Fruit fly (Drosophila melanogaster) whole organism, embryonic: Measurements from ENCODE around the gene SMC1.

Experiments used
- Bteb2 ChIP-seq: fragments of 200-800 bp; sonication (Bioruptor generic); optimal IDR thresholded peaks from 2 replicates; lab custom pipeline; 2016; ENCODE audit warnings: missing biosample characterization, missing genetic modification characterization
- CG10209 ChIP-seq: fragments of 200-800 bp; sonication (Bioruptor generic); optimal IDR thresholded peaks from 3 replicates; lab custom pipeline; 2017; ENCODE audit warnings: missing biosample characterization, mild to moderate bottlenecking, missing genetic modification characterization, missing genetic modification reagents
- CG12104 ChIP-seq: fragments of 200-800 bp; sonication (Bioruptor generic); optimal IDR thresholded peaks from 3 replicates; lab custom pipeline; 2016; ENCODE audit warnings: missing biosample characterization, missing genetic modification characterization
- CG12219 ChIP-seq: fragments of 200-800 bp; sonication (Bioruptor generic); optimal IDR thresholded peaks from 3 replicates; lab custom pipeline; 2018; ENCODE audit warnings: missing biosample characterization, mild to moderate bottlenecking, missing genetic modification characterization
- CG12659 ChIP-seq: fragments of 200-800 bp; sonication (Bioruptor generic); optimal IDR thresholded peaks from 3 replicates; lab custom pipeline; 2017; ENCODE audit warnings: mild to moderate bottlenecking, missing biosample characterization, missing genetic modification reagents, missing genetic modification characterization
- CG15269 ChIP-seq: fragments of 200-800 bp; sonication (Bioruptor generic); optimal IDR thresholded peaks from 2 replicates; lab custom pipeline; 2018; ENCODE audit warnings: missing biosample characterization, mild to moderate bottlenecking, missing genetic modification characterization, moderate library complexity
- CG1647 ChIP-seq: fragments of 200-800 bp; sonication (Bioruptor generic); optimal IDR thresholded peaks from 3 replicates; lab custom pipeline; 2016; ENCODE audit warnings: missing biosample characterization, missing genetic modification characterization
- CG17359 ChIP-seq: fragments of 200-800 bp; sonication (Bioruptor generic); optimal IDR thresholded peaks from 3 replicates; lab custom pipeline; 2018; ENCODE audit warnings: missing biosample characterization, mild to moderate bottlenecking, missing genetic modification characterization, moderate library complexity
- CG2116 ChIP-seq: fragments of 200-800 bp; sonication (Bioruptor generic); optimal IDR thresholded peaks from 3 replicates; lab custom pipeline; 2018; ENCODE audit warnings: missing biosample characterization, mild to moderate bottlenecking, missing genetic modification characterization
- CG3995 ChIP-seq: fragments of 200-800 bp; sonication (Bioruptor generic); optimal IDR thresholded peaks from 3 replicates; lab custom pipeline; 2016; ENCODE audit warnings: missing biosample characterization, missing genetic modification characterization
- CG4282 ChIP-seq: fragments of 200-800 bp; sonication (Bioruptor generic); optimal IDR thresholded peaks from 2 replicates; lab custom pipeline; 2016; ENCODE audit warnings: missing biosample characterization, missing genetic modification characterization
- CG4617 ChIP-seq: fragments of 200-800 bp; sonication (Bioruptor generic); optimal IDR thresholded peaks from 3 replicates; lab custom pipeline; 2016; ENCODE audit warnings: missing biosample characterization, missing genetic modification characterization, borderline replicate concordance
- CG4820 ChIP-seq: fragments of 200-800 bp; sonication (Bioruptor generic); optimal IDR thresholded peaks from 3 replicates; lab custom pipeline; 2016; ENCODE audit warnings: missing biosample characterization, missing genetic modification characterization
- CG4854 ChIP-seq: fragments of 200-800 bp; sonication (Bioruptor generic); optimal IDR thresholded peaks from 2 replicates; lab custom pipeline; 2016; ENCODE audit warnings: missing biosample characterization, missing genetic modification characterization, inconsistent platforms
- CG5180 ChIP-seq: fragments of 200-800 bp; sonication (Bioruptor generic); optimal IDR thresholded peaks from 3 replicates; lab custom pipeline; 2017; ENCODE audit warnings: missing biosample characterization, missing genetic modification characterization, mild to moderate bottlenecking, moderate library complexity, missing genetic modification reagents
- CG9797 ChIP-seq: fragments of 200-800 bp; sonication (Bioruptor generic); optimal IDR thresholded peaks from 3 replicates; lab custom pipeline; 2018; ENCODE audit warnings: missing biosample characterization, mild to moderate bottlenecking, missing genetic modification characterization
- CG9932 ChIP-seq: fragments of 200-800 bp; sonication (Bioruptor generic); IDR thresholded peaks from 2 replicates; pipeline ENCODE4 v1.3.6; 2022; ENCODE audit warnings: missing biosample characterization, missing genetic modification characterization
- D19B ChIP-seq: fragments of 200-800 bp; sonication (Bioruptor generic); optimal IDR thresholded peaks from 2 replicates; lab custom pipeline; 2017; ENCODE audit warnings: missing biosample characterization, mild to moderate bottlenecking, missing genetic modification characterization
- Dip2 ChIP-seq: fragments of 200-800 bp; sonication (Bioruptor generic); IDR thresholded peaks from 2 replicates; pipeline ENCODE4 v1.3.6; 2022; ENCODE audit warnings: missing biosample characterization, missing genetic modification characterization
- E2f1 ChIP-seq: fragments of 200-800 bp; sonication (Bioruptor generic); IDR thresholded peaks from 2 replicates; pipeline ENCODE4 v1.3.6; 2022; ENCODE audit warnings: missing biosample characterization, missing genetic modification characterization
- GATAe ChIP-seq: fragments of 200-800 bp; sonication (Bioruptor generic); conservative IDR thresholded peaks from 2 replicates; pipeline ENCODE4 v1.3.6; 2022; ENCODE audit warnings: missing biosample characterization, missing genetic modification characterization
- HLH3B ChIP-seq: fragments of 200-800 bp; sonication (Bioruptor generic); IDR thresholded peaks from 2 replicates; pipeline ENCODE4 v1.3.6; 2022; ENCODE audit warnings: missing biosample characterization, missing genetic modification characterization
- HmgZ ChIP-seq: fragments of 200-800 bp; sonication (Bioruptor generic); optimal IDR thresholded peaks from 2 replicates; lab custom pipeline; 2018; ENCODE audit warnings: missing biosample characterization, mild to moderate bottlenecking, missing genetic modification characterization
- Hmr ChIP-seq: fragments of 200-800 bp; sonication (Bioruptor generic); optimal IDR thresholded peaks from 3 replicates; lab custom pipeline; 2017; ENCODE audit warnings: mild to moderate bottlenecking, missing biosample characterization, missing genetic modification reagents, missing genetic modification characterization
- Hr3 ChIP-seq: fragments of 200-800 bp; sonication (Bioruptor generic); optimal IDR thresholded peaks from 3 replicates; lab custom pipeline; 2016; ENCODE audit warnings: missing biosample characterization, missing genetic modification characterization
- MESR4 ChIP-seq: fragments of 200-800 bp; sonication (Bioruptor generic); optimal IDR thresholded peaks from 2 replicates; lab custom pipeline; 2018; ENCODE audit warnings: missing biosample characterization, mild to moderate bottlenecking, missing genetic modification characterization, moderate library complexity
- Mrtf ChIP-seq: fragments of 200-800 bp; sonication (Bioruptor generic); IDR thresholded peaks from 3 replicates; pipeline ENCODE4 v1.3.6; 2022; ENCODE audit warnings: missing biosample characterization, missing genetic modification characterization
- Stat92E ChIP-seq, 3 experiments: fragments of >200 bp in 2 of 3; fragments of 200-800 bp in 1 of 3; sonication (Bioruptor generic) in 1 of 3; optimal IDR thresholded peaks; 2 replicates each; lab custom pipeline; 2017 to 2019; ENCODE audit warnings: missing biosample characterization in 3 of 3, missing genetic modification characterization in 3 of 3, mild to moderate bottlenecking in 1 of 3, moderate library complexity in 1 of 3
- Taf1 ChIP-seq: fragments of 200-800 bp; sonication (Bioruptor generic); IDR thresholded peaks from 2 replicates; pipeline ENCODE4 v1.3.6; 2022; ENCODE audit warnings: missing biosample characterization, missing genetic modification characterization
- fd3F ChIP-seq: fragments of 200-800 bp; sonication (Bioruptor generic); optimal IDR thresholded peaks from 2 replicates; lab custom pipeline; 2018; ENCODE audit warnings: missing biosample characterization, mild to moderate bottlenecking, missing genetic modification characterization, moderate library complexity
- fd96Cb ChIP-seq: fragments of 200-800 bp; sonication (Bioruptor generic); optimal IDR thresholded peaks from 2 replicates; lab custom pipeline; 2018; ENCODE audit warnings: missing biosample characterization, mild to moderate bottlenecking, missing genetic modification characterization, moderate library complexity
- gfzf ChIP-seq: fragments of 200-800 bp; sonication (Bioruptor generic); optimal IDR thresholded peaks from 2 replicates; lab custom pipeline; 2016; ENCODE audit warnings: missing biosample characterization, mild to moderate bottlenecking, missing genetic modification characterization, moderate library complexity
- grn ChIP-seq: fragments of 200-800 bp; sonication (Bioruptor generic); optimal IDR thresholded peaks from 3 replicates; lab custom pipeline; 2017; ENCODE audit warnings: missing biosample characterization, missing genetic modification characterization
- ham ChIP-seq: fragments of 200-800 bp; sonication (Bioruptor generic); IDR thresholded peaks from 2 replicates; pipeline ENCODE4 v1.3.6; 2022; ENCODE audit warnings: missing biosample characterization, missing genetic modification characterization
- kah ChIP-seq: fragments of 200-800 bp; sonication (Bioruptor generic); optimal IDR thresholded peaks from 2 replicates; lab custom pipeline; 2018; ENCODE audit warnings: missing biosample characterization, mild to moderate bottlenecking, missing genetic modification characterization
- nmo ChIP-seq: fragments of 200-800 bp; sonication (Bioruptor generic); optimal IDR thresholded peaks from 2 replicates; lab custom pipeline; 2018; ENCODE audit warnings: missing biosample characterization, mild to moderate bottlenecking, missing genetic modification characterization, moderate library complexity
- psq ChIP-seq: fragments of 200-800 bp; sonication (Bioruptor generic); optimal IDR thresholded peaks from 2 replicates; lab custom pipeline; 2017; ENCODE audit warnings: missing biosample characterization, missing genetic modification characterization
- pum ChIP-seq: fragments of 200-800 bp; sonication (Bioruptor generic); optimal IDR thresholded peaks from 2 replicates; lab custom pipeline; 2016; ENCODE audit warnings: missing biosample characterization, missing genetic modification characterization
- pzg ChIP-seq: fragments of 200-800 bp; sonication (Bioruptor generic); optimal IDR thresholded peaks from 3 replicates; lab custom pipeline; 2018; ENCODE audit warnings: missing biosample characterization, mild to moderate bottlenecking, missing genetic modification characterization, moderate library complexity
- sc ChIP-seq, 3 experiments: fragments of >200 bp in 2 of 3; fragments of 200-800 bp in 1 of 3; sonication (Bioruptor generic) in 1 of 3; optimal IDR thresholded peaks; 2 replicates in 2 of 3; 3 replicates in 1 of 3; lab custom pipeline; 2017; ENCODE audit warnings: mild to moderate bottlenecking in 1 of 3, missing biosample characterization in 1 of 3, missing genetic modification characterization in 1 of 3, missing genetic modification reagents in 1 of 3
- slou ChIP-seq: fragments of 200-800 bp; sonication (Bioruptor generic); optimal IDR thresholded peaks from 3 replicates; lab custom pipeline; 2016; ENCODE audit warnings: missing biosample characterization, missing genetic modification characterization
- stc ChIP-seq: fragments of 200-800 bp; sonication (Bioruptor generic); IDR thresholded peaks from 2 replicates; pipeline ENCODE4 v1.3.6; 2022; ENCODE audit warnings: missing biosample characterization, missing genetic modification characterization
- sug ChIP-seq: fragments of 200-800 bp; optimal IDR thresholded peaks from 2 replicates; lab custom pipeline; 2019; ENCODE audit warnings: missing biosample characterization, mild to moderate bottlenecking, missing genetic modification characterization, moderate library complexity
- tio ChIP-seq: fragments of 200-800 bp; sonication (Bioruptor generic); optimal IDR thresholded peaks from 2 replicates; lab custom pipeline; 2017; ENCODE audit warnings: missing biosample characterization, missing genetic modification characterization, inconsistent platforms
- trem ChIP-seq: fragments of 200-800 bp; optimal IDR thresholded peaks from 3 replicates; lab custom pipeline; 2019; ENCODE audit warnings: missing biosample characterization, mild to moderate bottlenecking, missing genetic modification characterization, moderate library complexity
- trh ChIP-seq: fragments of 200-800 bp; sonication (Bioruptor generic); optimal IDR thresholded peaks from 2 replicates; lab custom pipeline; 2016; ENCODE audit warnings: missing biosample characterization, missing genetic modification characterization
- tx ChIP-seq: fragments of 200-800 bp; sonication (Bioruptor generic); optimal IDR thresholded peaks from 2 replicates; lab custom pipeline; 2016; ENCODE audit warnings: missing biosample characterization, missing genetic modification characterization
- zen2 ChIP-seq: fragments of 200-800 bp; sonication (Bioruptor generic); IDR thresholded peaks from 3 replicates; pipeline ENCODE4 v1.3.6; 2022; ENCODE audit warnings: missing biosample characterization, missing genetic modification characterization; ENCODE audit not compliant: partially characterized antibody
- zf30C ChIP-seq: fragments of 200-800 bp; sonication (Bioruptor generic); optimal IDR thresholded peaks from 3 replicates; lab custom pipeline; 2018; ENCODE audit warnings: missing biosample characterization, mild to moderate bottlenecking, missing genetic modification characterization

SMC1 gene

DNA sequence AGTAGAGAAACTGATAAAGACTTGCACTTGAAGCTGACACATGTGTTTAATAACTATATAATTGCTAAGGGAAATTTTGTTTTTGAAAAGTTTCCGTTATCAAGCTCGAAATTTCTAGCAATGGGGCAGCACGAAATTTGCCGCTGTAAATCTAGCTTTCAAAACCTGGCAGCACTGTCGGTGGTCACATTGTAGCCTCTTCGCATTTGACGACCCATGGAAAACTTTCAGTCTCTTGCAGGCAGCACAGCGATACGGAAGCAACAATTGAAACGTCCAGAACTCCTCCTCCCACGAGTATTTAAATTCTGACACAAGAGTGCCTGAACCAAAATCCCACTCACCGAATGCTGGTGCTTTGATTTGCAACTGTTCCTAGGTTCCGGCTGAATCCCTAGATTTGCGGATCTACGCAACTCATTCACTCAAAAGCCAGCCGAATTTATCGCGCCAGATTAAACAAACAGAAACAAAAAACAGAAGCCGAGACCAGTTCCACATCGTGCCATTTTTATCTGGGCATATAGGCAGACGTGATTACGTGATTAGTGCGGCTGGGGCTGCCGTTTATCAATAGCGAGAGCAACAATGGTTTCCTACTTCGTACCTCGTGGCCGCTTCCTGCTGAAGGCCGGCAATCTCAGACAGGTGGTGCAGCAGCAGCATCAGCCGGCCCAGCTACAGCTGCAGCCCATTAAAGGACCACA is 6.5 kb upstream of the SMC1 start (continued):
- TF ChIP-seq zf30C (GFP tag; lab: Kevin White, UChicago) (no peak), pum (GFP tag; lab: Kevin White, UChicago) (no peak), tio (GFP tag; lab: Kevin White, UChicago) (no peak), tx (GFP tag; lab: Kevin White, UChicago) (no peak), Mrtf (GFP tag; lab: Robert Waterston, UW) (0 out of 3 replicates have a peak, but pooled peaks have one; percentile 4), CG2116 (GFP tag; lab: Kevin White, UChicago) (no peak), CG4617 (no peak), CG4854 (GFP tag; lab: Kevin White, UChicago) (no peak), CG3995 (no peak), zen2 (GFP tag; lab: Robert Waterston, UW) (no peak), ham (GFP tag; lab: Robert Waterston, UW) (no peak), HmgZ (tag; lab: Kevin White, UChicago) (no peak), slou (GFP tag; lab: Kevin White, UChicago) (no peak), fd96Cb (tag; lab: Kevin White, UChicago) (no peak), grn (GFP tag; lab: Kevin White, UChicago) (no peak), trh (GFP tag; lab: Kevin White, UChicago) (no peak), sc (optimal IDR thresholded peaks at IDR 0.05; lab: Kevin White, UChicago) (no peak), sc (GFP tag; optimal IDR thresholded peaks at IDR 0.05; lab: Kevin White, UChicago) (no peak), CG10209 (GFP tag; lab: Kevin White, UChicago) (no peak), CG9932 (GFP tag; lab: Robert Waterston, UW) (peak; percentile 55), nmo (GFP tag; lab: Kevin White, UChicago) (no peak), CG12219 (no peak), gfzf (no peak), CG15269 (no peak), Bteb2 (GFP tag; lab: Kevin White, UChicago) (no peak), pzg (GFP tag; lab: Kevin White, UChicago) (peak; percentile 25), CG12659 (GFP tag; lab: Kevin White, UChicago) (peak; percentile 3), E2f1 (GFP tag; lab: Robert Waterston, UW) (no peak), Hr3 (GFP tag; lab: Kevin White, UChicago) (no peak), trem (tag; lab: Kevin White, UChicago) (no peak), kah (GFP tag; lab: Kevin White, UChicago) (no peak), CG12104 (GFP tag; lab: Kevin White, UChicago) (no peak), MESR4 (GFP tag; lab: Kevin White, UChicago) (peak; percentile 85), Stat92E (GFP tag; optimal IDR thresholded peaks at IDR 0.05; lab: Kevin White, UChicago) (no peak), HLH3B (GFP tag; lab: Robert Waterston, UW) (no peak), psq (no peak), CG9797 (GFP tag; lab: Kevin White, UChicago) (no peak), stc (GFP tag; lab: Robert Waterston, UW) (0 out of 2 replicates have a peak, but pooled peaks have one; percentile 19), CG4282 (no peak), fd3F (GFP tag; lab: Kevin White, UChicago) (no peak), Hmr (GFP tag; lab: Kevin White, UChicago) (no peak), D19B (GFP tag; lab: Kevin White, UChicago) (no peak), CG5180 (GFP tag; lab: Kevin White, UChicago) (no peak), Dip2 (no peak), CG1647 (GFP tag; lab: Kevin White, UChicago) (no peak), Taf1 (no peak), CG17359 (tag; lab: Kevin White, UChicago) (no peak), CG4820 (no peak), sug (tag; lab: Kevin White, UChicago) (peak; percentile 39), GATAe (no peak)
